Fruit fly (Drosophila melanogaster) whole organism: Measurements from ENCODE around the gene CG18281.

ENCODE experiments used
- CG8478 ChIP-seq: fragments of >200 bp; optimal IDR thresholded peaks from 2 replicates; lab custom pipeline; 2018; ENCODE audit warnings: inconsistent platforms
- psq ChIP-seq: fragments of >200 bp; optimal IDR thresholded peaks from 2 replicates; lab custom pipeline; 2017
- usp ChIP-seq: fragments of >200 bp; optimal IDR thresholded peaks from 2 replicates; lab custom pipeline; 2017; ENCODE audit warnings: missing biosample characterization, missing genetic modification characterization, mixed read lengths

- no peak for TF ChIP-seq usp (GFP tag; lab: Kevin White, UChicago)
- no peak for TF ChIP-seq psq (lab: Kevin White, UChicago)
- no peak for TF ChIP-seq CG8478 (lab: Kevin White, UChicago)
Measured at dm6 chr3L:20511499-20512108, 12.0 kb downstream of the CG18281 start.
